Worm (Caenorhabditis elegans) whole organism, L2 larva: Measurements from ENCODE around the gene K11D12.8.

Source experiments
- F13H6.1 ChIP-seq: sonication (generic microtip); optimal IDR thresholded peaks from 2 replicates; lab custom pipeline; 2016; ENCODE audit warnings: missing genetic modification characterization, missing compliant biosample characterization
- R02D3.7 ChIP-seq: fragments of 150-350 bp; optimal IDR thresholded peaks from 2 replicates; lab custom pipeline; 2014; ENCODE audit warnings: missing biosample characterization, missing genetic modification characterization
- Y55F3AM.14 ChIP-seq: fragments of 200-800 bp; sonication (Bioruptor generic); optimal IDR thresholded peaks from 2 replicates; lab custom pipeline; 2018; ENCODE audit warnings: mild to moderate bottlenecking, missing genetic modification characterization, missing compliant biosample characterization
- ZK546.5 ChIP-seq: sonication (generic microtip); optimal IDR thresholded peaks from 2 replicates; lab custom pipeline; 2017; ENCODE audit warnings: missing biosample characterization, missing genetic modification characterization
- alr-1 ChIP-seq: fragments of 150-350 bp; optimal IDR thresholded peaks from 2 replicates; lab custom pipeline; 2014; ENCODE audit warnings: missing biosample characterization, missing genetic modification characterization
- ama-1 ChIP-seq: fragments of 150-350 bp; optimal IDR thresholded peaks from 2 replicates; lab custom pipeline; 2018; ENCODE audit warnings: inconsistent platforms
- ceh-16 ChIP-seq: fragments of 150-350 bp; optimal IDR thresholded peaks from 2 replicates; lab custom pipeline; 2014; ENCODE audit warnings: missing biosample characterization, missing genetic modification characterization
- crh-2 ChIP-seq: sonication (generic microtip); optimal IDR thresholded peaks from 2 replicates; lab custom pipeline; 2017; ENCODE audit warnings: missing biosample characterization, missing genetic modification characterization
- fos-1 ChIP-seq: fragments of 150-350 bp; optimal IDR thresholded peaks from 2 replicates; lab custom pipeline; 2014; ENCODE audit warnings: missing biosample characterization, missing genetic modification characterization
- gmeb-1 ChIP-seq: fragments of 150-350 bp; optimal IDR thresholded peaks from 2 replicates; lab custom pipeline; 2014; ENCODE audit warnings: missing biosample characterization, missing genetic modification characterization
- lin-11 ChIP-seq: fragments of 150-350 bp; sonication (generic microtip); optimal IDR thresholded peaks from 2 replicates; lab custom pipeline; 2014; ENCODE audit warnings: missing biosample characterization, missing genetic modification characterization, inconsistent platforms, mixed read lengths
- lin-13 ChIP-seq: fragments of 150-350 bp; optimal IDR thresholded peaks from 2 replicates; lab custom pipeline; 2014; ENCODE audit warnings: missing biosample characterization, missing genetic modification reagents, missing genetic modification characterization
- mdl-1 ChIP-seq, 2 experiments: fragments of 150-350 bp in 1 of 2; sonication (generic microtip) in 1 of 2; optimal IDR thresholded peaks; 2 replicates each; lab custom pipeline; 2017; ENCODE audit warnings: missing biosample characterization in 2 of 2, missing genetic modification characterization in 2 of 2
- nhr-10 ChIP-seq: sonication (generic microtip); optimal IDR thresholded peaks from 2 replicates; lab custom pipeline; 2017; ENCODE audit warnings: missing biosample characterization, missing genetic modification characterization
- nhr-11 ChIP-seq: fragments of 150-350 bp; optimal IDR thresholded peaks from 2 replicates; lab custom pipeline; 2014; ENCODE audit warnings: missing biosample characterization, missing genetic modification characterization
- nhr-12 ChIP-seq: fragments of 150-350 bp; optimal IDR thresholded peaks from 2 replicates; lab custom pipeline; 2014; ENCODE audit warnings: missing biosample characterization, missing genetic modification characterization
- nhr-21 ChIP-seq: fragments of 150-350 bp; optimal IDR thresholded peaks from 2 replicates; lab custom pipeline; 2014; ENCODE audit warnings: missing biosample characterization, missing genetic modification characterization
- nhr-23 ChIP-seq: fragments of 150-350 bp; optimal IDR thresholded peaks from 2 replicates; lab custom pipeline; 2014; ENCODE audit warnings: missing biosample characterization, missing genetic modification reagents, missing genetic modification characterization
- nhr-25 ChIP-seq: fragments of 150-350 bp; sonication (generic microtip); optimal IDR thresholded peaks from 3 replicates; lab custom pipeline; 2014; ENCODE audit warnings: missing biosample characterization, missing genetic modification characterization
- nhr-6 ChIP-seq: fragments of 150-350 bp; optimal IDR thresholded peaks from 2 replicates; lab custom pipeline; 2014; ENCODE audit warnings: missing biosample characterization, missing genetic modification characterization
- nhr-77 ChIP-seq: fragments of 150-350 bp; optimal IDR thresholded peaks from 2 replicates; lab custom pipeline; 2014; ENCODE audit warnings: missing biosample characterization, missing genetic modification characterization
- peb-1 ChIP-seq: fragments of 150-350 bp; optimal IDR thresholded peaks from 2 replicates; lab custom pipeline; 2014; ENCODE audit warnings: missing biosample characterization, missing genetic modification characterization
- sma-9 ChIP-seq, 2 experiments: fragments of 150-350 bp in 1 of 2; sonication (generic microtip) in 1 of 2; optimal IDR thresholded peaks; 2 replicates each; lab custom pipeline; 2014 to 2016; ENCODE audit warnings: missing genetic modification characterization in 2 of 2, mild to moderate bottlenecking in 1 of 2, missing biosample characterization in 1 of 2, missing compliant biosample characterization in 1 of 2, missing genetic modification reagents in 1 of 2, moderate library complexity in 1 of 2
- snpc-4 ChIP-seq: fragments of 150-350 bp; optimal IDR thresholded peaks from 2 replicates; lab custom pipeline; 2014; ENCODE audit warnings: missing biosample characterization, missing genetic modification characterization
- unc-39 ChIP-seq: fragments of 150-350 bp; optimal IDR thresholded peaks from 2 replicates; lab custom pipeline; 2014; ENCODE audit warnings: missing biosample characterization, missing genetic modification characterization
- unc-55 ChIP-seq: fragments of 150-350 bp; sonication (generic microtip); optimal IDR thresholded peaks from 3 replicates; lab custom pipeline; 2014; ENCODE audit warnings: missing biosample characterization, missing genetic modification reagents, missing genetic modification characterization
- unc-62 ChIP-seq: fragments of 150-350 bp; optimal IDR thresholded peaks from 2 replicates; lab custom pipeline; 2014; ENCODE audit warnings: missing biosample characterization, missing genetic modification reagents, missing genetic modification characterization
- zag-1 ChIP-seq: fragments of 150-350 bp; optimal IDR thresholded peaks from 2 replicates; lab custom pipeline; 2014; ENCODE audit warnings: missing biosample characterization, missing genetic modification characterization
- ztf-11 ChIP-seq: sonication (generic microtip); optimal IDR thresholded peaks from 2 replicates; lab custom pipeline; 2017; ENCODE audit warnings: missing biosample characterization, missing genetic modification characterization
- ztf-4 ChIP-seq: fragments of 150-350 bp; optimal IDR thresholded peaks from 2 replicates; lab custom pipeline; 2014; ENCODE audit warnings: missing biosample characterization, missing genetic modification characterization

Gene K11D12.8

DNA sequence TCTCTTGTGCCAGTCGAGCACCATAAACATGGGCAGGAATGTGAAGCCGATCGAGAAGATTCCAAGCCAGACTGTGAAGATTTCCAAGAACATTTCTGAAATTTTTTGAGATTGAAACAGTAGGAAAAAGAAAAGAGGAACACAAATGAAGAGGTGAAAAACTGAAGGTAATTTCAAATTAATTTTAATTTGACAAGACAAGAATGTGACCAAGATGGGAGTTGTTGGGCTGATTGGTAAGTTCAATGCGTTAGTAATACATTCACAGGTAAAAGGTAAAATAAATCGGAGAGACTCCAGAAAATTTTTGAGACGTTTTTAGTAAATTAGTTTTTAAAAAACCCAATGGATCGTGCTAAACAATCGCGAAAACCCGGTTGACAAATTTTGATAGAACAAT is 10.1 kb downstream of the K11D12.8 start, which contains the start of gene swt-7:
Gene swt-7, minus strand, starts transcription at position 101 of the 400 bp plus-strand sequence.
- no peak for TF ChIP-seq nhr-6 (tag; lab: Kevin White, UChicago)
- TF ChIP-seq unc-62, result no peak
- no peak for TF ChIP-seq nhr-12 (tag; lab: Kevin White, UChicago)
- TF ChIP-seq F13H6.1, result no peak
- no peak for TF ChIP-seq ztf-4 (tag; lab: Kevin White, UChicago)
- no peak for TF ChIP-seq zag-1 (tag; lab: Kevin White, UChicago)
- no peak for TF ChIP-seq crh-2 (tag; lab: Kevin White, UChicago)
- TF ChIP-seq lin-11, result no peak
- TF ChIP-seq nhr-25 (tag; lab: Kevin White, UChicago), result no peak
- no peak for TF ChIP-seq unc-39
- no peak for TF ChIP-seq peb-1 (tag; lab: Kevin White, UChicago)
- no peak for TF ChIP-seq nhr-23 (tag; lab: Kevin White, UChicago)

DNA sequence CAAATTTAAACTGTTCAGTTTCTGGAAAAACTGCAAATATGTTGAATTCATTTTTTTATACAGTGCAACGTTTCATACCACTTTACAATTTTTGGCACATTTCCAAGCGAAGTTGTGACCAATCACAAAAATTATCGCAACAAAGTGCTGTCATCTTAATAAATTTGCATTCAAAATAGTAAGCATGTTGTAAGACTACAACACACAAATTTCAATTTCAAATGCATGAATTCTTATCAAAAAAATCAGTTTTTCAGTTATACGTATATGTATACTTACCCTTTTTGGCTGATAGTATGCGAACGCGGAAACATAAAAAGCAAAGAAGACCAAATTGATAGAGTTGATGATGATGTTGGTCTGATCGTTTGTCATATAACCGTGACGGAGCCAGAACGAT is 10.6 kb downstream of the K11D12.8 start:
- TF ChIP-seq lin-13 (GFP tag; lab: Kevin White, UChicago), result no peak
- peak; percentile 29 for TF ChIP-seq sma-9 (GFP tag; optimal IDR thresholded peaks at IDR 0.05; lab: Kevin White, UChicago)
- TF ChIP-seq sma-9 (tag; optimal IDR thresholded peaks at IDR 0.05; lab: Kevin White, UChicago), result no peak
- no peak for TF ChIP-seq unc-39
- TF ChIP-seq ama-1 (lab: Kevin White, UChicago), result no peak
- peak; percentile 97 for TF ChIP-seq fos-1 (tag; lab: Kevin White, UChicago)
- no peak for TF ChIP-seq alr-1 (tag; lab: Kevin White, UChicago)
- no peak for TF ChIP-seq ZK546.5 (tag; lab: Kevin White, UChicago)
- no peak for TF ChIP-seq nhr-11 (tag; lab: Kevin White, UChicago)
- peak; percentile 13 for TF ChIP-seq F13H6.1
- TF ChIP-seq nhr-12 (tag; lab: Kevin White, UChicago), result no peak
- no peak for TF ChIP-seq nhr-10
- peak; percentile 44 for TF ChIP-seq crh-2 (tag; lab: Kevin White, UChicago)

DNA sequence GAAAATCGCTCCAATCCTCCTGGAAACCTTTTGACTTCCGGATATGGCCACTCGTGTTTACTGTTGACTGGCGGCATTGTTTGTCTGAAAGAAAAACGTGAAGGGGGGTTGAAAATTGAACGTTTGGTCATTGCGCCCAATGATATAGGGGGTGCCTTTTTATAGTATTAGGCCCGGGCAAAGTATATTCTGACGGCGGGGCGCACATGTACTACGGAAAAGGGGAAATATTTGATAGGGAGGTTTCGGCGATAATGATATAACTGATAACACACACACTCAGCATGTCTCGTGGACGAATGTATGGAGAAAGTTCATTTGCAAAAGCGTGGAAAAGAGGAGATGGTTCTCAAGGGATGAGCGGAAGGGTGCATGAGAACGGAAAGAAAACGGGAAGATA is 13.2 kb downstream of the K11D12.8 start, which contains the start of gene cpt-4:
Gene cpt-4, minus strand, starts transcription at position 84 of the 400 bp plus-strand sequence.
- TF ChIP-seq snpc-4 (tag; lab: Kevin White, UChicago) (no peak), fos-1 (tag; lab: Kevin White, UChicago) (peak; percentile 92), F13H6.1 (peak; percentile 25), ztf-4 (tag; lab: Kevin White, UChicago) (no peak), Y55F3AM.14 (GFP tag; lab: Kevin White, UChicago) (peak; percentile 58), lin-11 (no peak), crh-2 (tag; lab: Kevin White, UChicago) (peak; percentile 47), mdl-1 (tag; optimal IDR thresholded peaks at IDR 0.05; lab: Kevin White, UChicago) (peak; percentile 10 to 24), sma-9 (GFP tag; optimal IDR thresholded peaks at IDR 0.05; lab: Kevin White, UChicago) (peak; percentile 80), sma-9 (tag; optimal IDR thresholded peaks at IDR 0.05; lab: Kevin White, UChicago) (no peak), nhr-21 (tag; lab: Kevin White, UChicago) (peak; percentile 10), R02D3.7 (tag; lab: Kevin White, UChicago) (no peak), nhr-11 (tag; lab: Kevin White, UChicago) (no peak), alr-1 (tag; lab: Kevin White, UChicago) (no peak), peb-1 (tag; lab: Kevin White, UChicago) (no peak)

- no peak for TF ChIP-seq ama-1 (lab: Kevin White, UChicago)
- no peak for TF ChIP-seq ztf-11 (tag; lab: Kevin White, UChicago)
- TF ChIP-seq peb-1 (tag; lab: Kevin White, UChicago), result no peak
- TF ChIP-seq gmeb-1 (tag; lab: Kevin White, UChicago), result no peak
- peak; percentile 22 for TF ChIP-seq F13H6.1
- TF ChIP-seq ceh-16 (tag; lab: Kevin White, UChicago), result no peak
- peak; percentile 92 for TF ChIP-seq fos-1 (tag; lab: Kevin White, UChicago)
- peak; percentile 44 for TF ChIP-seq crh-2 (tag; lab: Kevin White, UChicago)
- peak; percentile 11 for TF ChIP-seq Y55F3AM.14 (GFP tag; lab: Kevin White, UChicago)
- no peak for TF ChIP-seq zag-1 (tag; lab: Kevin White, UChicago)
- peak; percentile 5 for TF ChIP-seq sma-9 (GFP tag; optimal IDR thresholded peaks at IDR 0.05; lab: Kevin White, UChicago)
- TF ChIP-seq sma-9 (tag; optimal IDR thresholded peaks at IDR 0.05; lab: Kevin White, UChicago), result no peak
These were observed 14.4 kb downstream of the K11D12.8 start for ce11 chrV:5026438-5026837.

ce11 chrV:5023355-5023754 is 17.4 kb downstream of the K11D12.8 start:
- TF ChIP-seq nhr-77, result no peak
- TF ChIP-seq mdl-1 (tag; optimal IDR thresholded peaks at IDR 0.05; lab: Kevin White, UChicago), result no peak
- TF ChIP-seq crh-2 (tag; lab: Kevin White, UChicago), result no peak
- TF ChIP-seq unc-55 (GFP tag; lab: Kevin White, UChicago), result no peak
